Fruit fly (Drosophila melanogaster) whole organism, adult: Measurements from ENCODE around the gene Gr94a.

Experiments used
- CG11617 ChIP-seq: fragments of 200-800 bp; sonication (Bioruptor generic); optimal IDR thresholded peaks from 2 replicates; lab custom pipeline; 2017; ENCODE audit warnings: mild to moderate bottlenecking, missing biosample characterization, missing genetic modification reagents, missing genetic modification characterization
- CG12768 ChIP-seq: fragments of 200-800 bp; sonication (Bioruptor generic); optimal IDR thresholded peaks from 2 replicates; lab custom pipeline; 2017; ENCODE audit warnings: missing biosample characterization, missing genetic modification characterization, mild to moderate bottlenecking, moderate library complexity, missing genetic modification reagents
- CG14711 ChIP-seq: fragments of 200-800 bp; sonication (Bioruptor generic); optimal IDR thresholded peaks from 2 replicates; lab custom pipeline; 2018; ENCODE audit warnings: missing biosample characterization, mild to moderate bottlenecking, missing genetic modification characterization, moderate library complexity
- CG1620 ChIP-seq: fragments of 200-800 bp; sonication (Bioruptor generic); optimal IDR thresholded peaks from 2 replicates; lab custom pipeline; 2016; ENCODE audit warnings: missing biosample characterization, missing genetic modification characterization
- CG33017 ChIP-seq: fragments of 200-800 bp; sonication (Bioruptor generic); optimal IDR thresholded peaks from 2 replicates; lab custom pipeline; 2018; ENCODE audit warnings: missing biosample characterization, mild to moderate bottlenecking, missing genetic modification characterization, moderate library complexity
- CG5204 ChIP-seq: fragments of 200-800 bp; sonication (Bioruptor generic); optimal IDR thresholded peaks from 2 replicates; lab custom pipeline; 2016; ENCODE audit warnings: missing biosample characterization, missing genetic modification characterization
- CG7045 ChIP-seq: fragments of 200-800 bp; sonication (Bioruptor generic); optimal IDR thresholded peaks from 2 replicates; lab custom pipeline; 2017; ENCODE audit warnings: missing biosample characterization, mild to moderate bottlenecking, missing genetic modification characterization
- CG7101 ChIP-seq: fragments of 200-800 bp; sonication (Bioruptor generic); optimal IDR thresholded peaks from 2 replicates; lab custom pipeline; 2018; ENCODE audit warnings: missing biosample characterization, mild to moderate bottlenecking, missing genetic modification characterization, moderate library complexity
- Clk ChIP-seq: fragments of 200-800 bp; sonication (Bioruptor generic); optimal IDR thresholded peaks from 2 replicates; lab custom pipeline; 2017; ENCODE audit warnings: missing biosample characterization, missing genetic modification characterization
- Crg-1 ChIP-seq: fragments of 200-800 bp; sonication (Bioruptor generic); optimal IDR thresholded peaks from 2 replicates; lab custom pipeline; 2016; ENCODE audit warnings: missing biosample characterization, missing genetic modification characterization
- Hr96 ChIP-seq: fragments of 200-800 bp; sonication (Bioruptor generic); optimal IDR thresholded peaks from 2 replicates; lab custom pipeline; 2016; ENCODE audit warnings: missing biosample characterization, missing genetic modification characterization
- Mnt ChIP-seq: fragments of 200-800 bp; sonication (Bioruptor generic); optimal IDR thresholded peaks from 2 replicates; lab custom pipeline; 2016; ENCODE audit warnings: missing biosample characterization, mild to moderate bottlenecking, missing genetic modification characterization
- bab1 ChIP-seq: fragments of 200-800 bp; sonication (Bioruptor generic); optimal IDR thresholded peaks from 3 replicates; lab custom pipeline; 2019; ENCODE audit warnings: missing biosample characterization, mild to moderate bottlenecking, missing genetic modification characterization, moderate library complexity
- cic ChIP-seq: fragments of 200-800 bp; sonication (Bioruptor generic); optimal IDR thresholded peaks from 2 replicates; lab custom pipeline; 2017; ENCODE audit warnings: missing biosample characterization, mild to moderate bottlenecking, missing genetic modification characterization, moderate library complexity
- cnc ChIP-seq, 2 experiments: fragments of >200 bp; optimal IDR thresholded peaks; 2 replicates each; lab custom pipeline; 2017
- kay ChIP-seq: fragments of 200-800 bp; sonication (Bioruptor generic); peaks from one replicate; lab custom pipeline; 2016; ENCODE audit warnings: missing biosample characterization, missing genetic modification characterization, borderline replicate concordance
- ovo ChIP-seq: fragments of 200-800 bp; sonication (Bioruptor generic); optimal IDR thresholded peaks from 2 replicates; lab custom pipeline; 2016; ENCODE audit warnings: missing biosample characterization, missing genetic modification characterization
- pad ChIP-seq: fragments of 200-800 bp; sonication (Bioruptor generic); optimal IDR thresholded peaks from 3 replicates; lab custom pipeline; 2017; ENCODE audit warnings: missing biosample characterization, missing genetic modification characterization, mild to moderate bottlenecking, moderate library complexity, missing genetic modification reagents
- tj ChIP-seq: fragments of 200-800 bp; sonication (Bioruptor generic); optimal IDR thresholded peaks from 3 replicates; lab custom pipeline; 2017; ENCODE audit warnings: missing biosample characterization, mild to moderate bottlenecking, missing genetic modification characterization, moderate library complexity
- toe ChIP-seq: fragments of 200-800 bp; sonication (Bioruptor generic); optimal IDR thresholded peaks from 2 replicates; lab custom pipeline; 2016; ENCODE audit warnings: missing biosample characterization, missing genetic modification characterization

The Gr94a gene

DNA sequence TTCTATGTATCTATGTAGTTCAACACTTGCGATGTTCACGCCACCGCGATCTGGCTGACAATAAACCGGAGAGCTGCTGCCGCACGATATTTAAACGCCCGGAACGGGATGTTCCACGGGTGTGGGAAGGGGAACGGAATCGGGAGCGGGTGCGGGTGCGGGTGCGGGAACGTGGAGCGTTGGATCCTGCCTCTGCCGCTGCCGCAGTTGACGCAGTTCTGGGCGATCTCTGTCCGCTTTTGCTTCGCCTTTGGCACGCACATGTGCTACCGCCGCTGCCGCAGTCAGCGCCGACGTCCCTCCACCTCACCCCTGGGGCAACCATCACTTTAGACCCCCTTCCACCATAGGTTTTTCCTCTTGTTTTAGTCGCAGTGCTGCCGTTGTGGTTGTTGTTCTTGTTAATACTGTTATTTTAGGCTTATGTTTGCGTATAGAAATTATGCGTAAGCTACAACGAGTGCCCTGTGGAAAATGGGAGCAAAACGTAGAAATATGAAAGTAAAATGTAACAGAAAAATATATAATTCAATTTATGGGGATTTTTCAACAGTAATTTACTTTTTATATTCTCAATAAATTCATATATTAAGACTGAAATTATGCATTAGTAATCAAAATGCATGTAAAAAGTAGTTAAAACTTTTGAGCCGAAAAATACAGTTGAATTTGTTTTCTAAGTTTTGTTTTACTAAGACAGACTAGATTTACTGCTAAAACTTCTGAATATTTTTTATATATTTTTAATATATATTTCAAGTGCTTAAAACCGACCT lies 24.6 kb upstream of the Gr94a start, which contains the start of gene lmd:
lmd (minus strand) TSS at position 62 of the 776 bp plus-strand sequence.
- no peak for TF ChIP-seq cic (GFP tag; lab: Kevin White, UChicago)

DNA sequence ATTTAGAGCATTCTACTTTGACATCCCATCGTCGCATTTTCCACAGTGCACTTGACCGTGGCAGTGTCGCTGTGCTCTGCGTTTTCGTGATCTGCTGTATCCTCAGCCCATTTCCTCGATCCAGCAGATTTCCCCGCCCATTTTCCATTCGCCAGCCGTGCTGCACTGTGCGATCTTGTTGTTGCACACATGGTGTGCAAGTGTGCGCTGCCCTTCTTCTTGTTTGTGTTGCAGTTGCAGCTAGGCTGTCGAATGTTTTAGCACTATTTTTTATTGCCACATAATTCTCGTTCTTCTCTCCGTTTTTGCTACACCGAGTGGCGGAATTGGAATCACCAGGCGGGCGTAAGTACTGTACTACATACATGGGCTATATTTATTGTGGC lies 24.1 kb upstream of the Gr94a start:
- no peak for TF ChIP-seq bab1
- no peak for TF ChIP-seq CG7101 (tag; lab: Kevin White, UChicago)
- no peak for TF ChIP-seq Mnt
- no peak for TF ChIP-seq pad (GFP tag; lab: Kevin White, UChicago)
- no peak for TF ChIP-seq Crg-1
- no peak for TF ChIP-seq Clk
- no peak for TF ChIP-seq CG7045
- TF ChIP-seq cnc (optimal IDR thresholded peaks at IDR 0.05; lab: Kevin White, UChicago), result no peak
- TF ChIP-seq CG12768 (GFP tag; lab: Kevin White, UChicago), result no peak
- no peak for TF ChIP-seq cic (GFP tag; lab: Kevin White, UChicago)
- TF ChIP-seq CG33017, result no peak
- no peak for TF ChIP-seq ovo (GFP tag; lab: Kevin White, UChicago)
- TF ChIP-seq Hr96 (GFP tag; lab: Kevin White, UChicago), result no peak
- no peak for TF ChIP-seq CG11617

DNA sequence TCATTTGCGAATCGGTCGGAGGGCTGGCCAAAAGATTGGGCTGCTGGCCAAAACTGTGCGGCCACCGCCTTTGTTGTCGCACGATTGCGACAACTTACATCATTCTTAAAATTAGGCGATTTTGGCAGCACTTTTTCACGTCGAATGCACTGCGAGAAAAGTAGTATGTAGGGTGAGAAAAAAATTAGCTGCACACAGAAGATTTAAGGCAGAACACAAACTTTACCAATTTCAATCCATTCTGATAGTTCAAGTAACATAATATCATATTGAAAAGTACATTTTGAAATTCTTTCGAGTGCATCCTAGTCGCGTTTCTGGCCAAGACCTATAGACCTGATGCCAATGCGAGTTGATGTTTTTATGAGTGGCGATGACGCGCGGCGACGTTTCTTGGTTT lies 23.0 kb upstream of the Gr94a start:
- TF ChIP-seq ovo (GFP tag; lab: Kevin White, UChicago), result no peak
- TF ChIP-seq CG33017, result no peak
- no peak for TF ChIP-seq Crg-1
- TF ChIP-seq Clk, result no peak
- TF ChIP-seq pad (GFP tag; lab: Kevin White, UChicago), result no peak
- no peak for TF ChIP-seq CG14711 (tag; lab: Kevin White, UChicago)
- no peak for TF ChIP-seq cnc (optimal IDR thresholded peaks at IDR 0.05; lab: Kevin White, UChicago)
- no peak for TF ChIP-seq Hr96 (GFP tag; lab: Kevin White, UChicago)
- TF ChIP-seq CG7045, result no peak
- TF ChIP-seq CG1620 (GFP tag; lab: Kevin White, UChicago), result no peak
- no peak for TF ChIP-seq kay (GFP tag; lab: Kevin White, UChicago)
- TF ChIP-seq toe, result no peak
- no peak for TF ChIP-seq CG12768 (GFP tag; lab: Kevin White, UChicago)
- TF ChIP-seq CG5204 (GFP tag; lab: Kevin White, UChicago), result no peak
- TF ChIP-seq cic (GFP tag; lab: Kevin White, UChicago), result no peak
- no peak for TF ChIP-seq CG7101 (tag; lab: Kevin White, UChicago)
- no peak for TF ChIP-seq bab1

DNA sequence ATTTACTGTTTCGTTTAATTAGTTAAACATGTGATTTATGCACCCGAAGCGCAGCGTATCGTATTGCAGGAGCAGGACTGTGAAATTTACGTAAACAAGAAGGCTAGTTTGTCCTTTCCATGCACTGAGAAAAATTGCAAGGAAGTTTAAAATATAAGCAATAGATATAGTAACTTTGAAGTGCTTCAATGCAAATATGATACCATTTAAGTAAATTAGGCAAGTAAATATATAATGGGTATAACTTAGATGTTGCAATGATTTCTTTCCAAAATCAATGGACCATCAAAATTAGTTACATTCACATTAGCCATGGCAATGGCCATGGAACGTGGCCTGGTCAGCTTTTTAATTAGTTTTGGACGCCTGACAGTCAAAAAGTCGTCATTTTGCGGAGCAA lies 20.6 kb upstream of the Gr94a start:
- no peak for TF ChIP-seq Clk
- no peak for TF ChIP-seq CG1620 (GFP tag; lab: Kevin White, UChicago)
- no peak for TF ChIP-seq toe
- TF ChIP-seq CG7045, result no peak
- TF ChIP-seq kay (GFP tag; lab: Kevin White, UChicago), result no peak
- no peak for TF ChIP-seq CG5204 (GFP tag; lab: Kevin White, UChicago)
- no peak for TF ChIP-seq Crg-1
- no peak for TF ChIP-seq CG11617
- TF ChIP-seq CG7101 (tag; lab: Kevin White, UChicago), result no peak

DNA sequence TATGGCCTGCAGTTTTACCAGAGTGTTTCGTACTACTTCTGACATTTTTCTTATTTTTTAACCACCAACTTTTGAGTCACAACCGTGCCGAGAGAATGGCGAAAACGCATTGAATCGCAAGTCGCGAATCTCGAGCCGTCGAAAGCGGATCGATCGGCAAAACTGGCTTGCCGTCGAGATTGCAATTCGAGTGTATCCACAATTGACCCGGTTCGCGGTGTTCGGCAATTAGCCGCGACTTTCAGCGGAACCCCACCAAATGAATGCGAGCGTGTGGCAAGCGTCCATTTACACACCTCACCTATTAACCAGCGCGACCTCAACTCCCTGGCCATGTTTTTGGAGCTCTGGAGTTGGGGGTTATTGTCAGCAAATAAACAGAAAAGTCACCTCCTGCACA lies 16.0 kb upstream of the Gr94a start, which contains the start of gene CG13833:
CG13833 (minus strand) TSS at position 101 of the 400 bp plus-strand sequence.
- no peak for TF ChIP-seq CG7045
- no peak for TF ChIP-seq CG33017
- TF ChIP-seq CG5204 (GFP tag; lab: Kevin White, UChicago), result no peak
- no peak for TF ChIP-seq toe
- no peak for TF ChIP-seq tj (GFP tag; lab: Kevin White, UChicago)
- TF ChIP-seq Mnt, result no peak
- no peak for TF ChIP-seq CG14711 (tag; lab: Kevin White, UChicago)
- no peak for TF ChIP-seq Hr96 (GFP tag; lab: Kevin White, UChicago)
- TF ChIP-seq kay (GFP tag; lab: Kevin White, UChicago), result no peak
- no peak for TF ChIP-seq CG7101 (tag; lab: Kevin White, UChicago)
- TF ChIP-seq pad (GFP tag; lab: Kevin White, UChicago), result no peak
- no peak for TF ChIP-seq CG11617
- TF ChIP-seq ovo (GFP tag; lab: Kevin White, UChicago), result no peak
- TF ChIP-seq cnc (optimal IDR thresholded peaks at IDR 0.05; lab: Kevin White, UChicago), result no peak
- TF ChIP-seq CG12768 (GFP tag; lab: Kevin White, UChicago), result no peak

DNA sequence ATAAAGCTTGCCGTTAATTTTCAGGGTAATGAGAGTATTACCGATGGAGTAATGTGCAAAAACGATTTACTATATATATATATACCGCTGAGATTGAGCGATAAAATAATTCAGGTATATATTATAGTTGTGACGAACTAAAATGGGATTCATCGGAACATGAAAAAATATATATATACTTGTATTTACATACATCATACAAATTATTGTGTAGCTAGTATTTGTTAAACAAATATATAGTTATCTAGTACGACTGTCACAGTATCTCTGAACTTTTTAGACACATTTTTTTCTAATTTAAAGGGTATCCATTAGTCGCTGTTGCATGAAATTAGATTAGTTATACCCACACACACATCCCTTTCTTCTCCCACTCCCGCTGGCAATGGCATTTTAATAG lies 15.2 kb upstream of the Gr94a start:
- TF ChIP-seq CG5204 (GFP tag; lab: Kevin White, UChicago) (no peak), Clk (no peak), Mnt (no peak), CG14711 (tag; lab: Kevin White, UChicago) (no peak), ovo (GFP tag; lab: Kevin White, UChicago) (no peak), tj (GFP tag; lab: Kevin White, UChicago) (no peak), CG33017 (no peak), CG11617 (no peak), CG7045 (no peak), pad (GFP tag; lab: Kevin White, UChicago) (no peak), CG1620 (GFP tag; lab: Kevin White, UChicago) (no peak), Hr96 (GFP tag; lab: Kevin White, UChicago) (no peak), CG12768 (GFP tag; lab: Kevin White, UChicago) (no peak), Crg-1 (no peak), cic (GFP tag; lab: Kevin White, UChicago) (no peak), CG7101 (tag; lab: Kevin White, UChicago) (no peak), toe (no peak)
